Fruit fly (Drosophila melanogaster): Measurements from ENCODE around the gene CG31637.
A peak's percentile ranks its signal among the peaks of the same experiment; 100 is the strongest.

DNA sequence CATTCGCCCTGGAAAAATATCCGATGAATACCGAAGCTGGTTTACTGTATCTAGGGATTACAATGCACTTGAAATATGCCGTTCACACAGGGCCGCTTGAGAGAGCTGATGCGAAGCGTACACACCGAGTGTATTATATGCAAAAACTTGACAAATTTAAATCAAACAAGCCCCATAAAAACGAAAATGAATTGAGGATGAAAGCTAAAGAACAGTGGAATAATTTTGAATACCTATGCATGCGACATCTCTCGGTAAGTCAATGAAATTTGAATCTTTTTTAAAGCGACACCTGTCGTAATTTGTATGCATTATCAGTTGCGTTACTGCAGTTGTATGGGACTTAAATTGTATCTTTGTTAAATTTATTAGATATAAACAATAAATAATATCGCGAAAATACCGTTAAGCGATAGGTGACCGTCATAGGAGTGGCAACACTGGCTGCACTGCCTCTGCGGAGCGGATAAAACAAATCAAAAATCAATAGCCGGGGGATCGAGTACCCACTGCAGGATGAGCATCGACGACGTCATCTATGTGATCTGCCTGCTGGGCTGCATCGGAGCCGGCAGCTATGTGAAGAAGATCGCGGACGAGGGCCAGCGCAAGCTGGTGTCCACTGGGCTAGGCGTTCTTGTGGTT, 42.4 kb upstream of the CG31637 start, which contains the start of gene frj:
- no peak for TF ChIP-seq cic (GFP tag; optimal IDR thresholded peaks at IDR 0.05)
- peak; percentile 47 for TF ChIP-seq CG12768 (GFP tag; optimal IDR thresholded peaks at IDR 0.05)
- TF ChIP-seq Clk (GFP tag; optimal IDR thresholded peaks at IDR 0.05), result no peak
- TF ChIP-seq pad (GFP tag; optimal IDR thresholded peaks at IDR 0.05), result no peak
- peak; percentile 33 for TF ChIP-seq Crg-1 (GFP tag; optimal IDR thresholded peaks at IDR 0.05)
